Fruit fly (Drosophila melanogaster): Measurements from ENCODE around the gene Kmn2.

dm6 chr3R:7964751-7965319, 36.3 kb downstream of the Kmn2 start:
- TF ChIP-seq EcR (GFP tag; optimal IDR thresholded peaks at IDR 0.05) = no peak
- TF ChIP-seq pan (optimal IDR thresholded peaks at IDR 0.05) = no peak
